Worm (Caenorhabditis elegans): ENCODE measurements around the gene T02H6.1.
A peak's percentile ranks its signal among the peaks of the same experiment; 100 is the strongest.

T02H6.1 gene

ce11 chrII:683467-683866 lies 25.7 kb upstream of the T02H6.1 start, which contains the start of gene T02H6.6:
TSS of gene T02H6.6 (plus strand) at chrII:683767.
- no peak for TF ChIP-seq ztf-11 (tag; optimal IDR thresholded peaks at IDR 0.05)
- TF ChIP-seq nhr-12 (tag; optimal IDR thresholded peaks at IDR 0.05): no peak
- no peak for TF ChIP-seq peb-1 (tag; optimal IDR thresholded peaks at IDR 0.05)
- TF ChIP-seq C34F6.9 (tag; optimal IDR thresholded peaks at IDR 0.05): no peak
- no peak for TF ChIP-seq ZK546.5 (tag; optimal IDR thresholded peaks at IDR 0.05)
- TF ChIP-seq Y55F3AM.14 (GFP tag; optimal IDR thresholded peaks at IDR 0.05): no peak
- TF ChIP-seq nhr-237 (tag; optimal IDR thresholded peaks at IDR 0.05): no peak
- no peak for TF ChIP-seq aly-2 (tag; optimal IDR thresholded peaks at IDR 0.05)
- no peak for TF ChIP-seq sma-3 (GFP tag; optimal IDR thresholded peaks at IDR 0.05)
- no peak for TF ChIP-seq elt-1 (tag; optimal IDR thresholded peaks at IDR 0.05)

- no peak for TF ChIP-seq C34F6.9 (tag; optimal IDR thresholded peaks at IDR 0.05)
- no peak for TF ChIP-seq aly-2 (tag; optimal IDR thresholded peaks at IDR 0.05)
- no peak for TF ChIP-seq ztf-11 (tag; optimal IDR thresholded peaks at IDR 0.05)
These were observed 24.4 kb upstream of the T02H6.1 start, which contains the start of gene T02H6.5 for ce11 chrII:684811-685210. TSS of gene T02H6.5 (plus strand) at chrII:685111.

ce11 chrII:689749-690148 lies 19.4 kb upstream of the T02H6.1 start, which contains the start of gene T02H6.4:
TSS of gene T02H6.4 (plus strand) at chrII:690049.
- no peak for TF ChIP-seq nhr-6 (tag; optimal IDR thresholded peaks at IDR 0.05)
- no peak for TF ChIP-seq lin-39 (tag; optimal IDR thresholded peaks at IDR 0.05)
- no peak for TF ChIP-seq mbf-1 (tag; optimal IDR thresholded peaks at IDR 0.05)
- no peak for TF ChIP-seq nhr-25 (tag; optimal IDR thresholded peaks at IDR 0.05)
- no peak for TF ChIP-seq nhr-10 (tag; optimal IDR thresholded peaks at IDR 0.05)
- TF ChIP-seq R02D3.7 (tag; optimal IDR thresholded peaks at IDR 0.05): no peak
- TF ChIP-seq mab-5 (tag; optimal IDR thresholded peaks at IDR 0.05): no peak
- no peak for TF ChIP-seq alr-1 (tag; optimal IDR thresholded peaks at IDR 0.05)

ce11 chrII:691550-691949 lies 17.6 kb upstream of the T02H6.1 start, which contains the start of gene T02H6.3:
TSS of gene T02H6.3 (plus strand) at chrII:691850.
- TF ChIP-seq crh-2 (tag; optimal IDR thresholded peaks at IDR 0.05): no peak

ce11 chrII:701025-701370 lies 8.2 kb upstream of the T02H6.1 start, which contains the start of gene T02H6.11:
TSS of gene T02H6.11 (minus strand) at chrII:701125.
- no peak for TF ChIP-seq ztf-4 (tag; optimal IDR thresholded peaks at IDR 0.05)
- TF ChIP-seq elt-1 (tag; optimal IDR thresholded peaks at IDR 0.05): no peak
- TF ChIP-seq C34F6.9 (tag; optimal IDR thresholded peaks at IDR 0.05): no peak
- no peak for TF ChIP-seq blmp-1 (tag; optimal IDR thresholded peaks at IDR 0.05; ENCODE audit: insufficient read depth)
- TF ChIP-seq lin-13 (GFP tag; optimal IDR thresholded peaks at IDR 0.05): no peak
- no peak for TF ChIP-seq elt-3 (tag; optimal IDR thresholded peaks at IDR 0.05)
- TF ChIP-seq lsy-2 (tag; optimal IDR thresholded peaks at IDR 0.05): no peak
- no peak for TF ChIP-seq mab-5 (tag; optimal IDR thresholded peaks at IDR 0.05)
- no peak for TF ChIP-seq lin-11 (tag; optimal IDR thresholded peaks at IDR 0.05)

- no peak for TF ChIP-seq R02D3.7 (tag; optimal IDR thresholded peaks at IDR 0.05)
- peak in 1 of 2 experiments; percentile 16 for TF ChIP-seq lsy-2 (tag; optimal IDR thresholded peaks at IDR 0.05)
- no peak for TF ChIP-seq sem-4 (tag; optimal IDR thresholded peaks at IDR 0.05)
- no peak for TF ChIP-seq ama-1 (optimal IDR thresholded peaks at IDR 0.05)
- TF ChIP-seq lin-13 (GFP tag; optimal IDR thresholded peaks at IDR 0.05): no peak
These were observed 7.6 kb upstream of the T02H6.1 start, which contains the start of gene thoc-1 for ce11 chrII:701371-702139. TSS of gene thoc-1 (plus strand) at chrII:702107.

ce11 chrII:721931-722330 lies 12.8 kb downstream of the T02H6.1 start:
- no peak for TF ChIP-seq nhr-11 (tag; optimal IDR thresholded peaks at IDR 0.05)
- TF ChIP-seq ztf-4 (tag; optimal IDR thresholded peaks at IDR 0.05): no peak
- no peak for TF ChIP-seq sma-3 (GFP tag; optimal IDR thresholded peaks at IDR 0.05)
- TF ChIP-seq nhr-12 (tag; optimal IDR thresholded peaks at IDR 0.05): no peak
- no peak for TF ChIP-seq elt-1 (tag; optimal IDR thresholded peaks at IDR 0.05)
- TF ChIP-seq gmeb-1 (tag; optimal IDR thresholded peaks at IDR 0.05): no peak
- TF ChIP-seq ceh-16 (tag; optimal IDR thresholded peaks at IDR 0.05): no peak
- no peak for TF ChIP-seq crh-2 (tag; optimal IDR thresholded peaks at IDR 0.05)
- no peak for TF ChIP-seq Y55F3AM.14 (GFP tag; optimal IDR thresholded peaks at IDR 0.05)
- TF ChIP-seq mdl-1 (tag; optimal IDR thresholded peaks at IDR 0.05): no peak
- no peak for TF ChIP-seq ceh-82 (tag; optimal IDR thresholded peaks at IDR 0.05)
- no peak for TF ChIP-seq sem-4 (tag; optimal IDR thresholded peaks at IDR 0.05)
- TF ChIP-seq nhr-10 (tag; optimal IDR thresholded peaks at IDR 0.05): no peak

Measured in whole organism, L2 larva.